Worm (Caenorhabditis elegans): Measurements from ENCODE around the gene F26H11.8.

ce11 chrII:14359007-14359406 lies 29.3 kb upstream of the F26H11.8 start:
- TF ChIP-seq blmp-1 (tag; optimal IDR thresholded peaks at IDR 0.05) (no peak), skn-1 (tag; optimal IDR thresholded peaks at IDR 0.05) (no peak), elt-2 (tag; optimal IDR thresholded peaks at IDR 0.05) (no peak), sup-37 (GFP tag; optimal IDR thresholded peaks at IDR 0.05) (no peak), ztf-4 (tag; optimal IDR thresholded peaks at IDR 0.05) (no peak), lsy-2 (tag; optimal IDR thresholded peaks at IDR 0.05) (no peak), lin-39 (tag; optimal IDR thresholded peaks at IDR 0.05) (no peak)

All from whole organism, L1 larva.